Worm (Caenorhabditis elegans) whole organism, L4 larva: ENCODE results near the gene R05G9.5.

ENCODE experiments used
- D1046.2 ChIP-seq: fragments of 200-800 bp; sonication (Bioruptor generic); IDR thresholded peaks from 2 replicates; pipeline ENCODE4 v1.3.6; 2022; ENCODE audit warnings: missing genetic modification characterization, missing compliant biosample characterization
- F44E2.7 ChIP-seq: fragments of 200-800 bp; sonication (Bioruptor generic); IDR thresholded peaks from 2 replicates; pipeline ENCODE4 v2.1.2; 2022; ENCODE audit warnings: missing genetic modification characterization, missing compliant biosample characterization
- R02D3.7 ChIP-seq: fragments of 150-350 bp; sonication (generic microtip); optimal IDR thresholded peaks from 3 replicates; lab custom pipeline; 2014; ENCODE audit warnings: missing biosample characterization, missing genetic modification characterization
- T20F7.1 ChIP-seq: fragments of 200-800 bp; sonication (Bioruptor generic); optimal IDR thresholded peaks from 2 replicates; lab custom pipeline; 2018; ENCODE audit warnings: mild to moderate bottlenecking, missing genetic modification characterization, missing compliant biosample characterization
- T26A8.4 ChIP-seq: fragments of 200-800 bp; sonication (Bioruptor generic); IDR thresholded peaks from 2 replicates; pipeline ENCODE4 v1.3.6; 2022; ENCODE audit warnings: missing genetic modification characterization, missing compliant biosample characterization
- Y105C5A.15 ChIP-seq: fragments of 200-800 bp; sonication (Bioruptor generic); IDR thresholded peaks from 2 replicates; pipeline ENCODE4 v1.3.6; 2022; ENCODE audit warnings: missing genetic modification characterization, missing compliant biosample characterization
- ZK337.2 ChIP-seq: fragments of 200-800 bp; sonication (Bioruptor generic); IDR thresholded peaks from 2 replicates; pipeline ENCODE4 v1.3.6; 2022; ENCODE audit warnings: missing genetic modification reagents, missing genetic modification characterization, missing compliant biosample characterization
- aly-2 ChIP-seq: sonication (generic microtip); optimal IDR thresholded peaks from 2 replicates; lab custom pipeline; 2018; ENCODE audit warnings: missing biosample characterization, missing genetic modification characterization
- ama-1 ChIP-seq: fragments of 150-350 bp; optimal IDR thresholded peaks from 2 replicates; lab custom pipeline; 2014; ENCODE audit warnings: inconsistent platforms, mixed read lengths
- attf-4 ChIP-seq: sonication (generic microtip); optimal IDR thresholded peaks from 3 replicates; lab custom pipeline; 2017; ENCODE audit warnings: missing biosample characterization, missing genetic modification characterization
- ceh-20 ChIP-seq: fragments of 200-800 bp; sonication (Bioruptor generic); IDR thresholded peaks from 2 replicates; pipeline ENCODE4 v1.3.6; 2022; ENCODE audit warnings: missing genetic modification reagents, missing genetic modification characterization, missing compliant biosample characterization
- ceh-28 ChIP-seq: fragments of 150-350 bp; optimal IDR thresholded peaks from 2 replicates; lab custom pipeline; 2014; ENCODE audit warnings: missing biosample characterization, missing genetic modification reagents, missing genetic modification characterization
- ceh-32 ChIP-seq: sonication (generic microtip); optimal IDR thresholded peaks from 2 replicates; lab custom pipeline; 2016; ENCODE audit warnings: mild to moderate bottlenecking, missing genetic modification characterization, missing compliant biosample characterization; ENCODE audit not compliant: poor library complexity
- ceh-82 ChIP-seq: sonication (generic microtip); optimal IDR thresholded peaks from 2 replicates; lab custom pipeline; 2017; ENCODE audit warnings: missing biosample characterization, missing genetic modification characterization
- ctbp-1 ChIP-seq: fragments of 200-800 bp; sonication (Bioruptor generic); IDR thresholded peaks from 2 replicates; pipeline ENCODE4 v1.3.6; 2022; ENCODE audit warnings: missing genetic modification reagents, missing genetic modification characterization, missing compliant biosample characterization
- dmd-6 ChIP-seq: fragments of 200-800 bp; sonication (Bioruptor generic); IDR thresholded peaks from 2 replicates; pipeline ENCODE4 v1.3.6; 2022; ENCODE audit warnings: missing genetic modification reagents, missing genetic modification characterization, missing compliant biosample characterization
- dmd-8 ChIP-seq: fragments of 200-800 bp; sonication (Bioruptor generic); IDR thresholded peaks from 2 replicates; pipeline ENCODE4 v1.3.6; 2022; ENCODE audit warnings: missing genetic modification characterization, missing compliant biosample characterization
- dpl-1 ChIP-seq: fragments of 150-350 bp; optimal IDR thresholded peaks from 2 replicates; lab custom pipeline; 2014; ENCODE audit warnings: missing biosample characterization, missing genetic modification reagents, missing genetic modification characterization
- dve-1 ChIP-seq: sonication (generic microtip); optimal IDR thresholded peaks from 2 replicates; lab custom pipeline; 2017; ENCODE audit warnings: antibody characterized with exemption, mild to moderate bottlenecking, missing genetic modification characterization, missing compliant biosample characterization; ENCODE audit not compliant: insufficient read depth
- hif-1 ChIP-seq, 2 experiments: sonication (generic microtip); optimal IDR thresholded peaks; 2 replicates each; lab custom pipeline; 2016 to 2017; ENCODE audit warnings: missing compliant biosample characterization in 2 of 2, missing genetic modification characterization in 2 of 2, missing genetic modification reagents in 2 of 2, missing genotype in 2 of 2, mild to moderate bottlenecking in 1 of 2
- hmg-1.1 ChIP-seq: fragments of 200-800 bp; sonication (Bioruptor generic); IDR thresholded peaks from 2 replicates; pipeline ENCODE4 v1.3.6; 2022; ENCODE audit warnings: missing genetic modification reagents, missing genetic modification characterization, missing compliant biosample characterization
- jun-1 ChIP-seq: fragments of 150-350 bp; optimal IDR thresholded peaks from 2 replicates; lab custom pipeline; 2014; ENCODE audit warnings: missing biosample characterization, missing genetic modification reagents, missing genetic modification characterization
- lim-7 ChIP-seq: fragments of 200-800 bp; sonication (Bioruptor generic); IDR thresholded peaks from 2 replicates; pipeline ENCODE4 v1.3.6; 2022; ENCODE audit warnings: missing genetic modification characterization, missing compliant biosample characterization
- lin-39 ChIP-seq: fragments of 150-350 bp; optimal IDR thresholded peaks from 2 replicates; lab custom pipeline; 2014; ENCODE audit warnings: missing biosample characterization, missing genetic modification reagents, missing genetic modification characterization
- lsy-2 ChIP-seq, 2 experiments: fragments of 150-350 bp in 1 of 2; sonication (generic microtip) in 1 of 2; optimal IDR thresholded peaks; 2 replicates each; lab custom pipeline; 2014 to 2017; ENCODE audit warnings: missing biosample characterization in 2 of 2, missing genetic modification characterization in 2 of 2
- madf-5 ChIP-seq, 2 experiments: fragments of 200-800 bp; sonication (Bioruptor generic); IDR thresholded peaks; 2 replicates each; pipeline ENCODE4 v1.3.6; 2022; ENCODE audit warnings: missing compliant biosample characterization in 2 of 2, missing genetic modification characterization in 2 of 2
- madf-9 ChIP-seq: fragments of 200-800 bp; sonication (Bioruptor generic); conservative IDR thresholded peaks from 2 replicates; pipeline ENCODE4 v1.3.6; 2022; ENCODE audit warnings: missing genetic modification reagents, missing genetic modification characterization, missing compliant biosample characterization
- mdl-1 ChIP-seq, 2 experiments: fragments of 150-350 bp in 1 of 2; sonication (generic microtip) in 1 of 2; optimal IDR thresholded peaks; 2 replicates each; lab custom pipeline; 2014 to 2017; ENCODE audit warnings: missing biosample characterization in 2 of 2, missing genetic modification characterization in 2 of 2
- mep-1 ChIP-seq: fragments of 150-350 bp; sonication (generic microtip); optimal IDR thresholded peaks from 3 replicates; lab custom pipeline; 2014; ENCODE audit warnings: missing biosample characterization, missing genetic modification characterization
- mes-2 ChIP-seq: sonication (generic microtip); optimal IDR thresholded peaks from 2 replicates; lab custom pipeline; 2016; ENCODE audit warnings: missing genotype, mild to moderate bottlenecking, missing genetic modification characterization, missing compliant biosample characterization; ENCODE audit not compliant: poor library complexity, severe bottlenecking
- mxl-2 ChIP-seq: fragments of 200-800 bp; sonication (Bioruptor generic); conservative IDR thresholded peaks from 2 replicates; pipeline ENCODE4 v1.3.6; 2022; ENCODE audit warnings: missing genetic modification reagents, missing genetic modification characterization, missing compliant biosample characterization
- nhr-10 ChIP-seq: fragments of 150-350 bp; optimal IDR thresholded peaks from 2 replicates; lab custom pipeline; 2014; ENCODE audit warnings: missing biosample characterization, missing genetic modification characterization
- nhr-102 ChIP-seq: sonication (generic microtip); optimal IDR thresholded peaks from 2 replicates; lab custom pipeline; 2016; ENCODE audit warnings: mild to moderate bottlenecking, missing genetic modification characterization, moderate library complexity, missing compliant biosample characterization
- nhr-111 ChIP-seq: fragments of 200-800 bp; sonication (Bioruptor generic); optimal IDR thresholded peaks from 2 replicates; lab custom pipeline; 2018; ENCODE audit warnings: mild to moderate bottlenecking, missing genetic modification characterization, missing compliant biosample characterization
- nhr-42 ChIP-seq: fragments of 200-800 bp; sonication (Bioruptor generic); IDR thresholded peaks from 2 replicates; pipeline ENCODE4 v1.3.6; 2022; ENCODE audit warnings: missing genetic modification characterization, missing compliant biosample characterization
- nhr-48 ChIP-seq: sonication (generic microtip); optimal IDR thresholded peaks from 2 replicates; lab custom pipeline; 2016; ENCODE audit warnings: mild to moderate bottlenecking, missing genetic modification characterization, missing compliant biosample characterization
- nhr-76 ChIP-seq: fragments of 150-350 bp; optimal IDR thresholded peaks from 2 replicates; lab custom pipeline; 2014; ENCODE audit warnings: missing biosample characterization, missing genetic modification characterization
- pha-4 ChIP-seq, 2 experiments: fragments of 150-350 bp in 1 of 2; fragments of 200-800 bp in 1 of 2; sonication (Bioruptor generic) in 1 of 2; IDR thresholded peaks in 1 of 2; optimal IDR thresholded peaks in 1 of 2; 2 replicates each; pipeline versions ENCODE4 v1.3.6 to Lab custom; 2014 to 2022; ENCODE audit warnings: missing genetic modification characterization in 2 of 2, missing genetic modification reagents in 2 of 2, missing biosample characterization in 1 of 2, missing compliant biosample characterization in 1 of 2
- php-3 ChIP-seq: fragments of 200-800 bp; sonication (Bioruptor generic); IDR thresholded peaks from 2 replicates; pipeline ENCODE4 v1.3.6; 2022; ENCODE audit warnings: missing genetic modification reagents, missing genetic modification characterization, missing compliant biosample characterization
- set-16 ChIP-seq: fragments of 200-800 bp; sonication (Bioruptor generic); IDR thresholded peaks from 2 replicates; pipeline ENCODE4 v1.3.6; 2022; ENCODE audit warnings: missing genetic modification reagents, missing genetic modification characterization, missing compliant biosample characterization
- spr-1 ChIP-seq: sonication (generic microtip); optimal IDR thresholded peaks from 2 replicates; lab custom pipeline; 2016; ENCODE audit warnings: mild to moderate bottlenecking, missing genetic modification characterization, missing compliant biosample characterization
- unc-62 ChIP-seq, 3 experiments: fragments of 150-350 bp in 1 of 3; sonication (generic microtip); optimal IDR thresholded peaks in 2 of 3; peaks in 1 of 3; 1 replicate in 1 of 3; 2 replicates in 2 of 3; lab custom pipeline; 2014 to 2017; ENCODE audit warnings: missing biosample characterization in 3 of 3, missing genetic modification characterization in 3 of 3, missing genetic modification reagents in 3 of 3, missing genotype in 1 of 3
- vab-7 ChIP-seq: fragments of 200-800 bp; sonication (Bioruptor generic); IDR thresholded peaks from 2 replicates; pipeline ENCODE4 v1.3.6; 2022; ENCODE audit warnings: missing genetic modification reagents, missing genetic modification characterization, missing compliant biosample characterization
- zag-1 ChIP-seq: fragments of 150-350 bp; optimal IDR thresholded peaks from 2 replicates; lab custom pipeline; 2014; ENCODE audit warnings: missing biosample characterization, missing genetic modification characterization
- zfp-2 ChIP-seq: sonication (generic microtip); optimal IDR thresholded peaks from 2 replicates; lab custom pipeline; 2016; ENCODE audit warnings: mild to moderate bottlenecking, missing genetic modification characterization, missing compliant biosample characterization
- zip-2 ChIP-seq: fragments of 150-350 bp; optimal IDR thresholded peaks from 2 replicates; lab custom pipeline; 2014; ENCODE audit warnings: missing biosample characterization, missing genetic modification characterization

Gene R05G9.5

ce11 chrII:6491817-6492452 is 8.1 kb downstream of the R05G9.5 start, which contains the start of the genes T28D9.11 and T28D9.1 (continued):
- no peak for TF ChIP-seq pha-4 (GFP tag; IDR thresholded peaks at IDR 0.05; lab: Robert Waterston, UW)
- no peak for TF ChIP-seq pha-4 (tag; optimal IDR thresholded peaks at IDR 0.05; lab: Kevin White, UChicago)
- TF ChIP-seq ceh-28 (tag; lab: Kevin White, UChicago): no peak
- peak; percentile 61 for TF ChIP-seq mes-2 (tag; lab: Kevin White, UChicago)
- TF ChIP-seq lim-7 (GFP tag; lab: Robert Waterston, UW): peak; percentile 71
- TF ChIP-seq nhr-102: no peak
- TF ChIP-seq vab-7 (GFP tag; lab: Robert Waterston, UW): peak; percentile 41; the same call in 1 of the 2 replicates
- TF ChIP-seq php-3 (GFP tag; lab: Robert Waterston, UW): 0 out of 2 replicates have a peak, but pooled peaks have one; percentile 36
- TF ChIP-seq lsy-2 (tag; optimal IDR thresholded peaks at IDR 0.05; lab: Kevin White, UChicago): peak; percentile 70 to 77
- no peak for TF ChIP-seq nhr-111
- no peak for TF ChIP-seq ceh-32 (tag; lab: Kevin White, UChicago)
- peak; percentile 28; the same call in 1 of the 2 replicates for TF ChIP-seq dmd-6 (GFP tag; lab: Robert Waterston, UW)
- no peak for TF ChIP-seq R02D3.7 (tag; lab: Kevin White, UChicago)
- peak; percentile 81 for TF ChIP-seq hmg-1.1 (GFP tag; lab: Robert Waterston, UW)
- peak; percentile 63 for TF ChIP-seq ceh-20
- TF ChIP-seq jun-1 (tag; lab: Kevin White, UChicago): no peak
- no peak for TF ChIP-seq aly-2
- TF ChIP-seq nhr-42 (GFP tag; lab: Robert Waterston, UW): peak; percentile 60; the same call in 1 of the 2 replicates
- peak; percentile 97 for TF ChIP-seq set-16 (GFP tag; lab: Robert Waterston, UW)
- no peak for TF ChIP-seq zfp-2
- TF ChIP-seq F44E2.7 (GFP tag; lab: Robert Waterston, UW): 0 out of 2 replicates have a peak, but pooled peaks have one; percentile 56
- TF ChIP-seq madf-9 (GFP tag; lab: Robert Waterston, UW): no peak
- no peak for TF ChIP-seq zag-1
- no peak for TF ChIP-seq ama-1 (lab: Kevin White, UChicago)
- TF ChIP-seq spr-1 (tag; lab: Kevin White, UChicago): peak; percentile 4
- 0 out of 2 replicates have a peak, but pooled peaks have one; percentile 40 for TF ChIP-seq T26A8.4 (GFP tag; lab: Robert Waterston, UW)
- TF ChIP-seq hif-1 (tag; optimal IDR thresholded peaks at IDR 0.05; lab: Kevin White, UChicago): peak in 1 of 2 experiments; percentile 58
- TF ChIP-seq unc-62 (GFP tag; optimal IDR thresholded peaks at IDR 0.05 in 1 of 2; lab: Kevin White, UChicago): peak in 1 of 2 experiments; percentile 48
- TF ChIP-seq unc-62 (tag; optimal IDR thresholded peaks at IDR 0.05; lab: Kevin White, UChicago): no peak
- peak in 1 of 2 experiments; percentile 27 for TF ChIP-seq mdl-1 (tag; optimal IDR thresholded peaks at IDR 0.05; lab: Kevin White, UChicago)
- TF ChIP-seq attf-4 (tag; lab: Kevin White, UChicago): no peak
- TF ChIP-seq nhr-76 (tag; lab: Kevin White, UChicago): no peak
- TF ChIP-seq ctbp-1 (GFP tag; lab: Robert Waterston, UW): peak; percentile 73
- TF ChIP-seq ZK337.2: no peak
- peak; percentile 8 for TF ChIP-seq nhr-48 (tag; lab: Kevin White, UChicago)
- TF ChIP-seq T20F7.1 (GFP tag; lab: Kevin White, UChicago): no peak

- no peak for TF ChIP-seq dpl-1
- no peak for TF ChIP-seq nhr-48 (tag; lab: Kevin White, UChicago)
- no peak for TF ChIP-seq lin-39 (tag; lab: Kevin White, UChicago)
- no peak for TF ChIP-seq dve-1 (tag; lab: Kevin White, UChicago)
- no peak for TF ChIP-seq T20F7.1 (GFP tag; lab: Kevin White, UChicago)
- TF ChIP-seq R02D3.7 (tag; lab: Kevin White, UChicago): no peak
- TF ChIP-seq D1046.2 (GFP tag; lab: Robert Waterston, UW): no peak
- TF ChIP-seq hif-1 (tag; optimal IDR thresholded peaks at IDR 0.05; lab: Kevin White, UChicago): no peak
- no peak for TF ChIP-seq mep-1 (tag; lab: Kevin White, UChicago)
- TF ChIP-seq ceh-32 (tag; lab: Kevin White, UChicago): no peak
- peak; percentile 60; the same call in 1 of the 2 replicates for TF ChIP-seq pha-4 (GFP tag; IDR thresholded peaks at IDR 0.05; lab: Robert Waterston, UW)
- TF ChIP-seq pha-4 (tag; optimal IDR thresholded peaks at IDR 0.05; lab: Kevin White, UChicago): no peak
- TF ChIP-seq dmd-8 (GFP tag; lab: Robert Waterston, UW): peak; percentile 37; the same call in 1 of the 2 replicates
- TF ChIP-seq madf-5 (GFP tag; IDR thresholded peaks at IDR 0.05; lab: Robert Waterston, UW): 0 out of 4 replicates have a peak, but pooled peaks of 1 of the 2 experiments have one; percentile 19
- TF ChIP-seq Y105C5A.15 (GFP tag; lab: Robert Waterston, UW): no peak
- TF ChIP-seq zip-2 (tag; lab: Kevin White, UChicago): no peak
- TF ChIP-seq mes-2 (tag; lab: Kevin White, UChicago): no peak
- no peak for TF ChIP-seq madf-9 (GFP tag; lab: Robert Waterston, UW)
- TF ChIP-seq mxl-2 (GFP tag; lab: Robert Waterston, UW): no peak
- no peak for TF ChIP-seq nhr-10 (tag; lab: Kevin White, UChicago)
- TF ChIP-seq T26A8.4 (GFP tag; lab: Robert Waterston, UW): no peak
- no peak for TF ChIP-seq ceh-82 (tag; lab: Kevin White, UChicago)
Measured at ce11 chrII:6491187-6491586, 8.9 kb downstream of the R05G9.5 start.
